In the genomic region with DNA sequence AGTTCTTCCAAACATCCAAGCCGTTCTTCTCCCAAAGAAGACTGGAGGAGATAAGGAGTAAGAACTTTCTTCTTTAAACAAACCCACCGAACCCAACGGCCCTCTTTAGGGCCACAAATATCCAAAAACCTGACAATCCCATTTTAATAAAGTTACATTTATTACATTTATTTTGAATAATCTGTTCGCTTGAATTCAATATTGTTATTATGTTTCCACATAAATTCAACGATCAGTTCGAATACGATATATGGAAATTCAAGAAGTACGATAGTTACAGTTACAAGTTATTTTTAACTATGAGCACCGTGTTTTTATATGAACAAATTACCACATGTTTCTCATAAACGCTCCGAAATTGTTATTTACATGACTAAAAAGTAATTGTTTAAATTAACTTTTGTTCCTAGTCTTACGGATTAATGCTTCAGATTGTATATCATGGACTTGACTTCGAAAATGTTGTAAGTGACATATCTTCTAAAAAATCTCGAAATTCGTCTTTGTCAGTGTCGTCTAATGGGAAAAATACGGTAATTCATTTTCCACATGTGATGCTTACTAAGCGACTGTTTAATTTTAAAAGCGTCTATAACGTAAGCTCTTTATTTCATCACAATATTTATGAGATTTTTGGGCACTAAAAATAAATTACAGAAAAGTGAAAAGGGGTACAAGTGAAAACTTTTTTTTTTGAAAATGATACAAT, we compare ENCODE assay signal across 1 worm cellular context.
TF ChIP-seq lines count a peak whose summit lies in the region.

No protein-coding gene starts in this region.

TF ChIP-seq in whole organism, young adult, 124 proteins besides CTCF, POLR2A, EP300 and RAD21 (continued from another document):
- peak; percentile 82; the same call in 1 of the 2 replicates for TF ChIP-seq Y95B8A.8 (GFP tag; IDR thresholded peaks at IDR 0.05; lab: Robert Waterston, UW)
- 0 out of 2 replicates have a peak, but pooled peaks have one; percentile 49 for TF ChIP-seq ceh-91 (GFP tag; IDR thresholded peaks at IDR 0.05; lab: Robert Waterston, UW)
- TF ChIP-seq lin-26 (GFP tag; IDR thresholded peaks at IDR 0.05; lab: Robert Waterston, UW), result peak; percentile 92
- TF ChIP-seq efl-1 (GFP tag; optimal IDR thresholded peaks at IDR 0.05; lab: Kevin White, UChicago), result peak; percentile 2
- no peak for TF ChIP-seq ztf-18 (tag; optimal IDR thresholded peaks at IDR 0.05; lab: Kevin White, UChicago)
- 0 out of 2 replicates have a peak, but pooled peaks have one; percentile 11 for TF ChIP-seq Y53F4B.3 (GFP tag; IDR thresholded peaks at IDR 0.05; lab: Robert Waterston, UW)
- TF ChIP-seq hrde-1 (tag; optimal IDR thresholded peaks at IDR 0.05; lab: Kevin White, UChicago; ENCODE audit: borderline replicate concordance), result peak; percentile 93
- TF ChIP-seq zfh-2 (GFP tag; conservative IDR thresholded peaks at IDR 0.05; lab: Robert Waterston, UW), result no peak
- peak; percentile 63 for TF ChIP-seq Y53G8AR.9 (GFP tag; conservative IDR thresholded peaks at IDR 0.05; lab: Robert Waterston, UW)
- no peak for TF ChIP-seq K12H6.12 (tag; optimal IDR thresholded peaks at IDR 0.05; lab: Kevin White, UChicago)
- TF ChIP-seq athp-1 (tag; optimal IDR thresholded peaks at IDR 0.05; lab: Kevin White, UChicago), result no peak
- no peak for TF ChIP-seq rec-8 (tag; optimal IDR thresholded peaks at IDR 0.05; lab: Kevin White, UChicago)
- peak; percentile 7 for TF ChIP-seq tbp1 (GFP tag; optimal IDR thresholded peaks at IDR 0.05; lab: Kevin White, UChicago)
- TF ChIP-seq pbrm-1 (GFP tag; IDR thresholded peaks at IDR 0.05; lab: Robert Waterston, UW), result peak; percentile 50; the same call in 1 of the 2 replicates
- TF ChIP-seq F22D6.2 (tag; optimal IDR thresholded peaks at IDR 0.05; lab: Kevin White, UChicago), result no peak
- TF ChIP-seq nhr-27 (tag; optimal IDR thresholded peaks at IDR 0.05; lab: Kevin White, UChicago), result no peak
- peak; percentile 32; the same call in 1 of the 2 replicates for TF ChIP-seq hmg-1.2 (GFP tag; IDR thresholded peaks at IDR 0.05; lab: Robert Waterston, UW)
